Worm (Caenorhabditis elegans): ENCODE data around the gene fbxb-11.

DNA sequence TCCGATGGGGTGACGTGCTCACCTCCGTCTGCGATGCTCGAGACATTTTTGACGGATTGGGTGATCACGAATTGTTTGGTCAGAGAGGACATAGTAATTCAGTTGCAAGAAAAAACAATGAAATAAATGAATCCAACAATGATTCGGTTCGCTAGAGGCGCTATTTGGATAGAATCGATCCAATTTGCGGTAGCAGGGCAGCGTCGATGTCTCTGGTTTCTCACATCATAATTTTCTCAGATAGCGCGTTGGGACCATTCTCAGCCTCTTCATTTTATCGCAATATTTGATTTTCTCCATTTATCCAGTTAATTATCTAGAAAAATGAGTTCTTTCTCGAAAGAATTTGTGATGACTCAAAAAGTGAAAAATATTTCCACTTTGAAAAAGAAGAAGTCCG, 18.0 kb upstream of the fbxb-11 start, which contains the start of gene sdz-18:
- no peak for TF ChIP-seq unc-62 (GFP tag; optimal IDR thresholded peaks at IDR 0.05)
- no peak for TF ChIP-seq ztf-4 (tag; optimal IDR thresholded peaks at IDR 0.05)
- TF ChIP-seq lin-35 (GFP tag; optimal IDR thresholded peaks at IDR 0.05) = no peak
- TF ChIP-seq lsy-2 (tag; optimal IDR thresholded peaks at IDR 0.05) = no peak
